Fruit fly (Drosophila melanogaster) whole organism: ENCODE data around the gene CG13643.

ENCODE experiments used
- CG8478 ChIP-seq: fragments of >200 bp; optimal IDR thresholded peaks from 2 replicates; lab custom pipeline; 2018; ENCODE audit warnings: inconsistent platforms
- Dll ChIP-seq: fragments of >200 bp; optimal IDR thresholded peaks from 2 replicates; lab custom pipeline; 2017
- EcR ChIP-seq, 2 experiments: fragments of >200 bp; optimal IDR thresholded peaks; 2 replicates each; lab custom pipeline; 2017; ENCODE audit warnings: missing biosample characterization in 2 of 2, missing genetic modification characterization in 2 of 2, missing genetic modification reagents in 2 of 2
- pan ChIP-seq: fragments of >200 bp; optimal IDR thresholded peaks from 2 replicates; lab custom pipeline; 2017
- psq ChIP-seq: fragments of >200 bp; optimal IDR thresholded peaks from 2 replicates; lab custom pipeline; 2017
- usp ChIP-seq: fragments of >200 bp; optimal IDR thresholded peaks from 2 replicates; lab custom pipeline; 2017; ENCODE audit warnings: missing biosample characterization, missing genetic modification characterization, mixed read lengths

DNA sequence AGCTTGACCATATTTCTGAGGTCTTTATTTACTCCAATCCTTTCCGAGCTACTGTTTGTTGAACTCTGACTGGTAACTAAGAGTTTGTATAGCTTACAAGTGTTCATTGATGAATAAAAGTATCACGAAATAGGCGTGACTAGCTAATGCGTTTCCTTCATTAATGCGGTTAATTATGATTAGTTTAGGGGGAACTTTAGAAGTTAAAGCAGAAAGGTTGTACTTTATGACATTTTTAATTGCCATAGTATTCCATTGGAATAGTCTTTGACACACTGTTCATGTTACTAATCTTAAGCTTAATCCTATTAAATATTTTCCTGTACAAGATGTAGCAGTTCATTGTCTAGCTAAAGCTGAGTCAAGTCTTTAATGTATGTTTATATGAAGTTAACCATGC lies 46.1 kb downstream of the CG13643 start, which contains the start of gene ppk22:
- TF ChIP-seq CG8478 = no peak
- no peak for TF ChIP-seq pan
- TF ChIP-seq EcR (GFP tag; optimal IDR thresholded peaks at IDR 0.05; lab: Kevin White, UChicago) = no peak
- TF ChIP-seq Dll = no peak
- TF ChIP-seq usp (GFP tag; lab: Kevin White, UChicago) = no peak
- TF ChIP-seq psq = no peak
